Worm (Caenorhabditis elegans): ENCODE measurements around the gene degl-2.
A peak's percentile ranks its signal among the peaks of the same experiment; 100 is the strongest.

degl-2 gene

DNA sequence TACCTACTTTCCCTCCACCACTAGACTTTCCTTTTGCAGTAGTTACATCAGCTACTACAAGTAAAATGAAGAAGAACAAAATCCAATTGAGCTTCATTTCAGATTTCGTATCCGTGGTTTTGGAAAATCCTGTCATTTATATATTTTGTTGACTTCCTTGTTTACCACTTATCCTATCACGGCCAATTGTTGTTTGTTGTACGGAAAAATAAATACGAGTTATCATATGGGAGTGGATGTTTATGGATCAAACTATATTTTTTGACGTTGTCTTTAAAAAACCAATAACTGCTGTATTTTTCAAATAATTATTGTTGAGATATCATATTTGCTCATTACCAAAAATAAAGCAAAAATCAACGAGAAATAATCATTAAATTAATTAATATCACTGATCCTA, 20.0 kb upstream of the degl-2 start, which contains the start of gene W09C2.9:
Gene W09C2.9, minus strand, starts transcription at position 101 of the 400 bp plus-strand sequence.
- TF ChIP-seq sup-37 (GFP tag; optimal IDR thresholded peaks at IDR 0.05) (no peak), aly-2 (tag; optimal IDR thresholded peaks at IDR 0.05) (no peak), pag-3 (tag; optimal IDR thresholded peaks at IDR 0.05; ENCODE audit: borderline replicate concordance, insufficient read depth) (no peak), ceh-8 (GFP tag; optimal IDR thresholded peaks at IDR 0.05) (no peak), nhr-77 (tag; optimal IDR thresholded peaks at IDR 0.05) (no peak), ceh-63 (GFP tag; optimal IDR thresholded peaks at IDR 0.05) (no peak), mef-2 (tag; optimal IDR thresholded peaks at IDR 0.05) (no peak), lin-14 (GFP tag; optimal IDR thresholded peaks at IDR 0.05) (no peak), rnt-1 (tag; optimal IDR thresholded peaks at IDR 0.05) (no peak), mdl-1 (tag; optimal IDR thresholded peaks at IDR 0.05) (no peak), sptf-1 (tag; optimal IDR thresholded peaks at IDR 0.05) (no peak), nhr-12 (tag; optimal IDR thresholded peaks at IDR 0.05) (no peak), tlp-1 (tag; optimal IDR thresholded peaks at IDR 0.05) (no peak), egl-27 (tag; optimal IDR thresholded peaks at IDR 0.05) (no peak), lin-39 (tag; optimal IDR thresholded peaks at IDR 0.05) (no peak)

DNA sequence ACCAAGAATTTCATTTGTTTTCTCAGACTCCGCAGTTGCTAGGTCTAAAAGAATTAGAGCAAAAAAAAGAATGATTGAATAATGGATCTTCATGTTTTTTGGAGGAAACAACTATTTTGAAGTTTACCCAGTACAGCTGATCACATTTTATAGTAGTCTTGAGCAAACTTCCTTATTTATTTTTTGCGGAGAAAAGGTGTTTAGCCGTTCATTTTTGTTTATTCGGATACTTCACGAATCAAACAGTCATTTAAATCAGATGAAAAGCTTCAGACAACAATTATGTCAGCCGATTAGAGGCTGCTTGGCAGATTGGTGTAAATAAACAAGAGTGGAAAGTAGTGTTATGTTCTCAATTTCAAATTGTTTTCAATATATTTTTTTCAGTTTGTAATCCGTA, 19.0 kb upstream of the degl-2 start, which contains the start of gene W09C2.8:
Gene W09C2.8, minus strand, starts transcription at position 101 of the 400 bp plus-strand sequence.
- TF ChIP-seq pag-3 (tag; optimal IDR thresholded peaks at IDR 0.05; ENCODE audit: borderline replicate concordance, insufficient read depth), result no peak
- TF ChIP-seq mab-9 (GFP tag; IDR thresholded peaks at IDR 0.05), result no peak
- TF ChIP-seq efl-1 (optimal IDR thresholded peaks at IDR 0.05), result no peak
- TF ChIP-seq efl-1 (GFP tag; optimal IDR thresholded peaks at IDR 0.05 in 1 of 2), result peak in 1 of 2 experiments; percentile 83

DNA sequence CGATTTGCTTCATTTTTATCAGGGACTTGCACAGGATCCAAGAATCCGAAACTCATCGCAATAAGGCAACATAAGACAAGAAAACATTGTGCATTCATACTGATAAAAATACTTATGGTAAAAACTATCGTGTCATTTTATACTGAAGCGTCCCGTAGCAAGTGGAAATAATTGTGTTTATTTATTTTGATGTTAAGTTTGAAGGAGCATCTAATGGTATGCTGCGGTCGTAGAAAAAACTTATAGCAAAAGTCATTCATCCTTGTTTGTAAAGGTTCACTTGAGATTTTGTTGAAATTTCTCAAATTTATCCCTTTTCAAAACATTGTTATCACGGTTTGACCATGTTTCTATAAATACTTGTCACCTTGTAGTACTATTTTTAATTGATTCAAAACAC, 18.3 kb upstream of the degl-2 start, which contains the start of gene W09C2.10:
Gene W09C2.10, minus strand, starts transcription at position 101 of the 400 bp plus-strand sequence.
- TF ChIP-seq nhr-77 (tag; optimal IDR thresholded peaks at IDR 0.05), result no peak
- no peak for TF ChIP-seq hlh-17 (GFP tag; optimal IDR thresholded peaks at IDR 0.05; ENCODE audit: borderline replicate concordance)
- TF ChIP-seq Y116A8C.19 (tag; optimal IDR thresholded peaks at IDR 0.05; ENCODE audit: borderline replicate concordance), result no peak
- TF ChIP-seq lin-14 (GFP tag; optimal IDR thresholded peaks at IDR 0.05), result no peak
- TF ChIP-seq unc-86 (tag; optimal IDR thresholded peaks at IDR 0.05), result no peak
- no peak for TF ChIP-seq lin-13 (GFP tag; optimal IDR thresholded peaks at IDR 0.05)
- TF ChIP-seq C34B4.2 (tag; optimal IDR thresholded peaks at IDR 0.05), result no peak
- TF ChIP-seq fkh-8 (tag; optimal IDR thresholded peaks at IDR 0.05), result no peak
- no peak for TF ChIP-seq ets-5 (GFP tag; IDR thresholded peaks at IDR 0.05)

DNA sequence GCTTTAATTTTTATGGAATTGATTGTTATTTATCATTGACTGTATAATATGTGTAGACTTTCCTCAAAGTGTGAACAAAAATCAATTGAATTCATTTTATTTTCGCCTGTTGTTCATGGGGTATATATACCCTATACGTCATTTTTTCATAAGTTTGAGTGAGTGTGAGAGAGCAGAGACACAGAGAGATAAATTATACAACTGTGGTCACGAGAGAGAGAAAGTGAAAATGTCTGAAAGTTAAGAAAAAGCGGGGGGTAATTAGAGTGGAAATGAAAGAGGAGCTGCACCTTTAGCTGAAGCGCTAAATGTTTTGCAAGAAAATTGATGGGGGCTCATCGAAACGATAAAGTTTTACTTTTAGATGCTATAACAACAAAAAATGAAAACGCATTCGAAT, 17.5 kb upstream of the degl-2 start:
- peak; percentile 9 for TF ChIP-seq fkh-8 (tag; optimal IDR thresholded peaks at IDR 0.05)
- peak; percentile 1 for TF ChIP-seq nhr-20 (tag; optimal IDR thresholded peaks at IDR 0.05)
- TF ChIP-seq blmp-1 (tag; optimal IDR thresholded peaks at IDR 0.05), result peak; percentile 54
- TF ChIP-seq lin-14 (GFP tag; optimal IDR thresholded peaks at IDR 0.05), result peak; percentile 10
- TF ChIP-seq lin-39 (tag; optimal IDR thresholded peaks at IDR 0.05), result no peak
- no peak for TF ChIP-seq aly-2 (tag; optimal IDR thresholded peaks at IDR 0.05)
- peak; percentile 33 for TF ChIP-seq snu-23 (GFP tag; optimal IDR thresholded peaks at IDR 0.05)
- no peak for TF ChIP-seq hpl-2 (GFP tag; optimal IDR thresholded peaks at IDR 0.05)
- peak in 1 of 2 experiments; percentile 29 for TF ChIP-seq lin-35 (GFP tag; optimal IDR thresholded peaks at IDR 0.05)
- TF ChIP-seq unc-30 (tag; optimal IDR thresholded peaks at IDR 0.05), result no peak
- peak; percentile 30 for TF ChIP-seq nhr-71 (tag; optimal IDR thresholded peaks at IDR 0.05)

DNA sequence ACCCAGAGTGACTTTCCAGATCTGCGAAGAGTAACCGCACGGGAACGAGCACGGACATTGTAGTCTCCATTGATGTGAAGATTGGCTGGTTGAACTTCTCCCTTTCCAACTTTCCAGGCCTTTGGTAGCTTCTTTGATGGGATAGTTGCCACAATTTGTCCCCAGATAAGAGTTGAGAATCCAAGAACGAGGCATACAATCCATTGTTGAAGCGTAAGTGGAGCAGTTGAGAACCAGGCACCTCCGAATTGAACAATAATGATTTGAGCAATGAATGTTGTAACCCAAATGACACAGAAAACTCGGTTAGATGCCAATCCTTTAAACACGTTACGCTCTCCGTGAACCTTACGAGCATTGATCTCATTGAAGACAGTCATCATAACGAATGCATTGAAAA, 16.3 kb upstream of the degl-2 start:
- TF ChIP-seq nhr-11 (tag; optimal IDR thresholded peaks at IDR 0.05) (no peak), nhr-77 (tag; optimal IDR thresholded peaks at IDR 0.05) (no peak), efl-1 (optimal IDR thresholded peaks at IDR 0.05) (no peak), efl-1 (GFP tag; optimal IDR thresholded peaks at IDR 0.05 in 1 of 2) (peak in 1 of 2 experiments; percentile 77), ces-1 (GFP tag; optimal IDR thresholded peaks at IDR 0.05) (no peak)
